Fruit fly (Drosophila melanogaster): ENCODE results near the gene Mkrn1.

Mkrn1 gene

dm6 chr3L:21515823-21516715 is 17.4 kb downstream of the Mkrn1 start, which contains the start of the genes SAK and Cdk12 (continued):
- TF ChIP-seq CG15479 (GFP tag; optimal IDR thresholded peaks at IDR 0.05): peak; percentile 12
- peak; percentile 66 for TF ChIP-seq cwo (GFP tag; optimal IDR thresholded peaks at IDR 0.05)
- TF ChIP-seq sd (tag; optimal IDR thresholded peaks at IDR 0.05): peak; percentile 43
- TF ChIP-seq CG6272 (GFP tag; IDR thresholded peaks at IDR 0.05): peak; percentile 81
- no peak for TF ChIP-seq fd102C (GFP tag; optimal IDR thresholded peaks at IDR 0.05)
- peak; percentile 87 for TF ChIP-seq zen (tag; optimal IDR thresholded peaks at IDR 0.05)
- TF ChIP-seq HLH54F (GFP tag; optimal IDR thresholded peaks at IDR 0.05): peak; percentile 74
- TF ChIP-seq CG3163 (GFP tag; optimal IDR thresholded peaks at IDR 0.05): peak; percentile 23
- peak; percentile 90 for TF ChIP-seq CG13424 (tag; optimal IDR thresholded peaks at IDR 0.05)
- peak; percentile 89 for TF ChIP-seq CG18599 (GFP tag; optimal IDR thresholded peaks at IDR 0.05)
- peak; percentile 48 for TF ChIP-seq Dad (GFP tag; optimal IDR thresholded peaks at IDR 0.05)
- peak in 1 of 3 experiments; percentile 2 for TF ChIP-seq Stat92E (GFP tag; optimal IDR thresholded peaks at IDR 0.05)
- peak; percentile 90 for TF ChIP-seq nmo (GFP tag; optimal IDR thresholded peaks at IDR 0.05)
- TF ChIP-seq CG11398 (GFP tag; optimal IDR thresholded peaks at IDR 0.05): no peak
- TF ChIP-seq CG9932 (GFP tag; IDR thresholded peaks at IDR 0.05): peak; percentile 90
- peak; percentile 82 for TF ChIP-seq Fer3 (tag; optimal IDR thresholded peaks at IDR 0.05)
- TF ChIP-seq ATbp (GFP tag; optimal IDR thresholded peaks at IDR 0.05): peak; percentile 40
- peak; percentile 82 for TF ChIP-seq Vsx1 (GFP tag; optimal IDR thresholded peaks at IDR 0.05)
- TF ChIP-seq psq (GFP tag; optimal IDR thresholded peaks at IDR 0.05): peak; percentile 63
- TF ChIP-seq MESR4 (GFP tag; optimal IDR thresholded peaks at IDR 0.05): peak; percentile 89
- no peak for TF ChIP-seq Hmx (GFP tag; optimal IDR thresholded peaks at IDR 0.05)
- peak; percentile 50 for TF ChIP-seq CG9609 (GFP tag; optimal IDR thresholded peaks at IDR 0.05)
- TF ChIP-seq pum (GFP tag; optimal IDR thresholded peaks at IDR 0.05): peak; percentile 60
- peak; percentile 59 for TF ChIP-seq CG13287 (GFP tag; IDR thresholded peaks at IDR 0.05; ENCODE audit: partially characterized antibody)
- no peak for TF ChIP-seq cad (GFP tag; optimal IDR thresholded peaks at IDR 0.05)
- TF ChIP-seq CG17568 (GFP tag; optimal IDR thresholded peaks at IDR 0.05): peak; percentile 48
- TF ChIP-seq TFAM (GFP tag; optimal IDR thresholded peaks at IDR 0.05): no peak
- TF ChIP-seq Sry-δ (GFP tag; optimal IDR thresholded peaks at IDR 0.05): peak; percentile 69
- no peak for TF ChIP-seq CG8478 (optimal IDR thresholded peaks at IDR 0.05)
- TF ChIP-seq Elba2 (GFP tag; optimal IDR thresholded peaks at IDR 0.05): peak; percentile 77
- TF ChIP-seq eyg (GFP tag; optimal IDR thresholded peaks at IDR 0.05): no peak
- no peak for TF ChIP-seq bbx (GFP tag; IDR thresholded peaks at IDR 0.05; ENCODE audit: partially characterized antibody)
- peak; percentile 88 for TF ChIP-seq CG17802 (tag; optimal IDR thresholded peaks at IDR 0.05)
- peak; percentile 71 for TF ChIP-seq twi (tag; optimal IDR thresholded peaks at IDR 0.05)
- peak; percentile 91 for TF ChIP-seq bcd (GFP tag; optimal IDR thresholded peaks at IDR 0.05)
- peak; percentile 34 for TF ChIP-seq CG6683 (GFP tag; optimal IDR thresholded peaks at IDR 0.05)
- peak; percentile 67; the same call in 2 of the 3 replicates for TF ChIP-seq jigr1 (GFP tag; IDR thresholded peaks at IDR 0.05)
- TF ChIP-seq yki (optimal IDR thresholded peaks at IDR 0.05): no peak
- TF ChIP-seq Doc3 (GFP tag; IDR thresholded peaks at IDR 0.05; ENCODE audit: partially characterized antibody): peak; percentile 18; the same call in 1 of the 3 replicates
- TF ChIP-seq CG10543 (GFP tag; optimal IDR thresholded peaks at IDR 0.05): peak; percentile 95
- TF ChIP-seq CG9876 (GFP tag; optimal IDR thresholded peaks at IDR 0.05): peak; percentile 60
- TF ChIP-seq Nf-YB (GFP tag; optimal IDR thresholded peaks at IDR 0.05): peak; percentile 69
- TF ChIP-seq Neu2 (GFP tag; optimal IDR thresholded peaks at IDR 0.05; ENCODE audit: borderline replicate concordance): no peak
- TF ChIP-seq BEAF-32 (GFP tag; optimal IDR thresholded peaks at IDR 0.05): peak; percentile 63
- TF ChIP-seq zfh1 (GFP tag; IDR thresholded peaks at IDR 0.05): peak; percentile 74; the same call in 2 of the 3 replicates
- peak; percentile 86 for TF ChIP-seq Chrac-16 (GFP tag; optimal IDR thresholded peaks at IDR 0.05)
- no peak for TF ChIP-seq Nf-YA (GFP tag; IDR thresholded peaks at IDR 0.05)
- peak; percentile 20 for TF ChIP-seq Side (GFP tag; optimal IDR thresholded peaks at IDR 0.05)

All from whole organism, embryonic.